Fruit fly (Drosophila melanogaster) whole organism, embryonic: Measurements from ENCODE around the gene CG32040.

ENCODE experiments used
- Atf-2 ChIP-seq: fragments of 200-800 bp; sonication (Bioruptor generic); optimal IDR thresholded peaks from 2 replicates; lab custom pipeline; 2016; ENCODE audit warnings: missing biosample characterization, missing genetic modification characterization
- Blimp-1 ChIP-seq: fragments of 200-800 bp; sonication (Bioruptor generic); optimal IDR thresholded peaks from 3 replicates; lab custom pipeline; 2018; ENCODE audit warnings: missing biosample characterization, missing genetic modification characterization, mild to moderate bottlenecking, moderate library complexity, missing genetic modification reagents
- CG13123 ChIP-seq: fragments of 200-800 bp; sonication (Bioruptor generic); optimal IDR thresholded peaks from 2 replicates; lab custom pipeline; 2016; ENCODE audit warnings: missing biosample characterization, missing genetic modification characterization
- CG13287 ChIP-seq: fragments of 200-800 bp; sonication (Bioruptor generic); IDR thresholded peaks from 2 replicates; pipeline ENCODE4 v1.3.6; 2022; ENCODE audit warnings: missing biosample characterization, missing genetic modification characterization; ENCODE audit not compliant: partially characterized antibody
- CG13296 ChIP-seq: fragments of 200-800 bp; sonication (Bioruptor generic); optimal IDR thresholded peaks from 3 replicates; lab custom pipeline; 2018; ENCODE audit warnings: missing biosample characterization, mild to moderate bottlenecking, missing genetic modification characterization
- CG13894 ChIP-seq: fragments of 200-800 bp; sonication (Bioruptor generic); optimal IDR thresholded peaks from 3 replicates; lab custom pipeline; 2018; ENCODE audit warnings: missing biosample characterization, mild to moderate bottlenecking, missing genetic modification characterization, moderate library complexity
- CG14050 ChIP-seq: fragments of 200-800 bp; sonication (Bioruptor generic); IDR thresholded peaks from 3 replicates; pipeline ENCODE4 v1.3.6; 2022; ENCODE audit warnings: missing biosample characterization, missing genetic modification characterization
- CG14860 ChIP-seq: fragments of 200-800 bp; sonication (Bioruptor generic); IDR thresholded peaks from 3 replicates; pipeline ENCODE4 v1.3.6; 2022; ENCODE audit warnings: missing biosample characterization, missing genetic modification characterization; ENCODE audit not compliant: partially characterized antibody
- CG15514 ChIP-seq: fragments of 200-800 bp; sonication (Bioruptor generic); optimal IDR thresholded peaks from 3 replicates; lab custom pipeline; 2017; ENCODE audit warnings: missing biosample characterization, missing genetic modification characterization, mild to moderate bottlenecking, moderate library complexity, missing genetic modification reagents
- CG15601 ChIP-seq: fragments of 200-800 bp; sonication (Bioruptor generic); optimal IDR thresholded peaks from 3 replicates; lab custom pipeline; 2019; ENCODE audit warnings: missing biosample characterization, mild to moderate bottlenecking, missing genetic modification characterization, moderate library complexity
- CG17186 ChIP-seq: fragments of 200-800 bp; sonication (Bioruptor generic); optimal IDR thresholded peaks from 3 replicates; lab custom pipeline; 2017; ENCODE audit warnings: missing biosample characterization, missing genetic modification reagents, missing genetic modification characterization
- CG17328 ChIP-seq: fragments of 200-800 bp; sonication (Bioruptor generic); IDR thresholded peaks from 2 replicates; pipeline ENCODE4 v1.3.6; 2022; ENCODE audit warnings: missing biosample characterization, missing genetic modification characterization
- CG17359 ChIP-seq: fragments of 200-800 bp; sonication (Bioruptor generic); optimal IDR thresholded peaks from 3 replicates; lab custom pipeline; 2018; ENCODE audit warnings: missing biosample characterization, mild to moderate bottlenecking, missing genetic modification characterization, moderate library complexity
- CG17912 ChIP-seq: fragments of 200-800 bp; sonication (Bioruptor generic); optimal IDR thresholded peaks from 2 replicates; lab custom pipeline; 2018; ENCODE audit warnings: missing biosample characterization, mild to moderate bottlenecking, missing genetic modification characterization
- CG18599 ChIP-seq: fragments of 200-800 bp; sonication (Bioruptor generic); optimal IDR thresholded peaks from 3 replicates; lab custom pipeline; 2017; ENCODE audit warnings: missing biosample characterization, missing genetic modification characterization, mild to moderate bottlenecking, moderate library complexity, missing genetic modification reagents
- CG34224 ChIP-seq: fragments of 200-800 bp; sonication (Bioruptor generic); IDR thresholded peaks from 3 replicates; pipeline ENCODE4 v1.3.6; 2022; ENCODE audit warnings: missing biosample characterization, missing genetic modification characterization; ENCODE audit not compliant: partially characterized antibody
- CG34376 ChIP-seq: fragments of 200-800 bp; sonication (Bioruptor generic); optimal IDR thresholded peaks from 2 replicates; lab custom pipeline; 2018; ENCODE audit warnings: missing biosample characterization, mild to moderate bottlenecking, missing genetic modification characterization
- CG3838 ChIP-seq: fragments of 200-800 bp; sonication (Bioruptor generic); optimal IDR thresholded peaks from 3 replicates; lab custom pipeline; 2016; ENCODE audit warnings: missing biosample characterization, missing genetic modification characterization
- CG3847 ChIP-seq: fragments of 200-800 bp; sonication (Bioruptor generic); IDR thresholded peaks from 2 replicates; pipeline ENCODE4 v1.3.6; 2022; ENCODE audit warnings: missing biosample characterization, missing genetic modification characterization
- CG4617 ChIP-seq: fragments of 200-800 bp; sonication (Bioruptor generic); optimal IDR thresholded peaks from 3 replicates; lab custom pipeline; 2016; ENCODE audit warnings: missing biosample characterization, missing genetic modification characterization, borderline replicate concordance
- CG4707 ChIP-seq: fragments of 200-800 bp; sonication (Bioruptor generic); optimal IDR thresholded peaks from 2 replicates; lab custom pipeline; 2018; ENCODE audit warnings: missing biosample characterization, mild to moderate bottlenecking, missing genetic modification characterization, moderate library complexity
- CG8944 ChIP-seq: fragments of 200-800 bp; sonication (Bioruptor generic); optimal IDR thresholded peaks from 3 replicates; lab custom pipeline; 2016; ENCODE audit warnings: missing biosample characterization, missing genetic modification characterization
- CG9437 ChIP-seq: fragments of 200-800 bp; sonication (Bioruptor generic); optimal IDR thresholded peaks from 2 replicates; lab custom pipeline; 2018; ENCODE audit warnings: missing biosample characterization, mild to moderate bottlenecking, missing genetic modification characterization
- Doc3 ChIP-seq: fragments of 200-800 bp; sonication (Bioruptor generic); IDR thresholded peaks from 3 replicates; pipeline ENCODE4 v1.3.6; 2022; ENCODE audit warnings: missing biosample characterization, missing genetic modification characterization; ENCODE audit not compliant: partially characterized antibody
- Dp ChIP-seq: fragments of 200-800 bp; sonication (Bioruptor generic); optimal IDR thresholded peaks from 2 replicates; lab custom pipeline; 2018; ENCODE audit warnings: missing biosample characterization, mild to moderate bottlenecking, missing genetic modification characterization, moderate library complexity
- E2f2 ChIP-seq: fragments of 200-800 bp; sonication (Bioruptor generic); IDR thresholded peaks from 2 replicates; pipeline ENCODE4 v1.3.6; 2022; ENCODE audit warnings: missing biosample characterization, missing genetic modification characterization
- MBD-R2 ChIP-seq: fragments of 200-800 bp; sonication (Bioruptor generic); IDR thresholded peaks from 2 replicates; pipeline ENCODE4 v1.3.6; 2022; ENCODE audit warnings: missing biosample characterization, missing genetic modification characterization
- Pdp1 ChIP-seq, 2 experiments: fragments of 200-800 bp; sonication (Bioruptor generic); optimal IDR thresholded peaks; 3 replicates each; lab custom pipeline; 2016; ENCODE audit warnings: missing biosample characterization in 2 of 2, missing genetic modification characterization in 2 of 2, mild to moderate bottlenecking in 1 of 2, moderate library complexity in 1 of 2
- Rfx ChIP-seq: fragments of 200-800 bp; sonication (Bioruptor generic); IDR thresholded peaks from 2 replicates; pipeline ENCODE4 v1.3.6; 2022; ENCODE audit warnings: missing biosample characterization, missing genetic modification characterization
- ap ChIP-seq: fragments of 200-800 bp; sonication (Bioruptor generic); IDR thresholded peaks from 2 replicates; pipeline ENCODE4 v1.3.6; 2022; ENCODE audit warnings: missing biosample characterization, missing genetic modification characterization
- ara ChIP-seq: fragments of 200-800 bp; sonication (Bioruptor generic); IDR thresholded peaks from 2 replicates; pipeline ENCODE4 v1.3.6; 2022; ENCODE audit warnings: missing biosample characterization, missing genetic modification characterization
- chm ChIP-seq: fragments of 200-800 bp; sonication (Bioruptor generic); IDR thresholded peaks from 2 replicates; pipeline ENCODE4 v1.3.6; 2022; ENCODE audit warnings: missing biosample characterization, missing genetic modification characterization
- crp ChIP-seq, 2 experiments: fragments of 200-800 bp; sonication (Bioruptor generic); optimal IDR thresholded peaks; 2 replicates in 1 of 2; 3 replicates in 1 of 2; lab custom pipeline; 2017; ENCODE audit warnings: missing biosample characterization in 2 of 2, missing genetic modification characterization in 2 of 2, mild to moderate bottlenecking in 1 of 2, moderate library complexity in 1 of 2
- ftz-f1 ChIP-seq: fragments of 200-800 bp; sonication (Bioruptor generic); optimal IDR thresholded peaks from 2 replicates; lab custom pipeline; 2016; ENCODE audit warnings: missing biosample characterization, missing genetic modification characterization
- gro ChIP-seq: fragments of 200-800 bp; sonication (Bioruptor generic); optimal IDR thresholded peaks from 2 replicates; lab custom pipeline; 2016; ENCODE audit warnings: missing biosample characterization, missing genetic modification characterization
- gsb-n ChIP-seq: fragments of 200-800 bp; sonication (Bioruptor generic); optimal IDR thresholded peaks from 3 replicates; lab custom pipeline; 2018; ENCODE audit warnings: missing biosample characterization, mild to moderate bottlenecking, missing genetic modification characterization
- ind ChIP-seq: fragments of 200-800 bp; sonication (Bioruptor generic); optimal IDR thresholded peaks from 3 replicates; lab custom pipeline; 2016; ENCODE audit warnings: missing biosample characterization, missing genetic modification characterization
- prd ChIP-seq, 3 experiments: fragments of >200 bp in 2 of 3; fragments of 200-800 bp in 1 of 3; sonication (Bioruptor generic) in 1 of 3; optimal IDR thresholded peaks in 2 of 3; IDR thresholded peaks in 1 of 3; 2 replicates in 2 of 3; 3 replicates in 1 of 3; pipeline versions ENCODE4 v1.3.6 to Lab custom; 2017 to 2022; ENCODE audit warnings: missing biosample characterization in 1 of 3, missing genetic modification characterization in 1 of 3
- sima ChIP-seq: fragments of 200-800 bp; sonication (Bioruptor generic); optimal IDR thresholded peaks from 2 replicates; lab custom pipeline; 2016; ENCODE audit warnings: missing biosample characterization, missing genetic modification characterization
- sug ChIP-seq: fragments of 200-800 bp; optimal IDR thresholded peaks from 2 replicates; lab custom pipeline; 2019; ENCODE audit warnings: missing biosample characterization, mild to moderate bottlenecking, missing genetic modification characterization, moderate library complexity
- zen2 ChIP-seq: fragments of 200-800 bp; sonication (Bioruptor generic); IDR thresholded peaks from 3 replicates; pipeline ENCODE4 v1.3.6; 2022; ENCODE audit warnings: missing biosample characterization, missing genetic modification characterization; ENCODE audit not compliant: partially characterized antibody
- zfh1 ChIP-seq: fragments of 200-800 bp; sonication (Bioruptor generic); IDR thresholded peaks from 3 replicates; pipeline ENCODE4 v1.3.6; 2022; ENCODE audit warnings: missing biosample characterization, missing genetic modification characterization

The CG32040 gene

dm6 chr3L:9360217-9360692 lies 6.4 kb downstream of the CG32040 start, which contains the start of gene Pdxk (continued):
- no peak for TF ChIP-seq CG18599
- TF ChIP-seq prd (optimal IDR thresholded peaks at IDR 0.05; lab: Kevin White, UChicago): no peak
- TF ChIP-seq prd (GFP tag; IDR thresholded peaks at IDR 0.05; lab: Robert Waterston, UW): no peak
- TF ChIP-seq gro: peak; percentile 0
- no peak for TF ChIP-seq CG15601 (tag; lab: Kevin White, UChicago)
- 0 out of 2 replicates have a peak, but pooled peaks have one; percentile 11 for TF ChIP-seq chm (GFP tag; lab: Robert Waterston, UW)
- TF ChIP-seq CG17912 (GFP tag; lab: Kevin White, UChicago): no peak
- TF ChIP-seq, all 482 proteins: peak for 109

dm6 chr3L:9361894-9362293 lies 8.1 kb downstream of the CG32040 start, which contains the start of gene CG34456:
Gene CG34456, plus strand, starts transcription at chr3L:9362108.
- TF ChIP-seq CG34376 (GFP tag; lab: Kevin White, UChicago): peak; percentile 25
- no peak for TF ChIP-seq Rfx (GFP tag; lab: Robert Waterston, UW)
- TF ChIP-seq CG17328: no peak
- no peak for TF ChIP-seq CG13123 (GFP tag; lab: Kevin White, UChicago)
- no peak for TF ChIP-seq CG4617 (GFP tag; lab: Kevin White, UChicago)
- no peak for TF ChIP-seq zen2 (GFP tag; lab: Robert Waterston, UW)
- no peak for TF ChIP-seq Doc3 (GFP tag; lab: Robert Waterston, UW)
- peak; percentile 2 for TF ChIP-seq CG13894 (tag; lab: Kevin White, UChicago)
- TF ChIP-seq ind: no peak
- TF ChIP-seq CG13296 (GFP tag; lab: Kevin White, UChicago): peak; percentile 26
- TF ChIP-seq ftz-f1 (GFP tag; lab: Kevin White, UChicago): no peak
- no peak for TF ChIP-seq ap (GFP tag; lab: Robert Waterston, UW)
- TF ChIP-seq sug: peak; percentile 9

- no peak for TF ChIP-seq ara
- TF ChIP-seq CG14860: no peak
- no peak for TF ChIP-seq CG3838 (GFP tag; lab: Kevin White, UChicago)
- peak in 1 of 2 experiments; percentile 66 for TF ChIP-seq Pdp1 (GFP tag; optimal IDR thresholded peaks at IDR 0.05; lab: Kevin White, UChicago)
- no peak for TF ChIP-seq zfh1 (GFP tag; lab: Robert Waterston, UW)
- no peak for TF ChIP-seq CG14050 (GFP tag; lab: Robert Waterston, UW)
- TF ChIP-seq CG9437 (GFP tag; lab: Kevin White, UChicago): peak; percentile 99
- TF ChIP-seq CG17186 (GFP tag; lab: Kevin White, UChicago): no peak
- TF ChIP-seq CG3847: no peak
- TF ChIP-seq CG34224 (GFP tag; lab: Robert Waterston, UW): peak; percentile 35; the same call in 1 of the 3 replicates
- peak; percentile 40 for TF ChIP-seq CG15514
- peak; percentile 41; the same call in 1 of the 2 replicates for TF ChIP-seq MBD-R2 (GFP tag; lab: Robert Waterston, UW)
- peak in 1 of 2 experiments; percentile 80 for TF ChIP-seq crp (GFP tag; optimal IDR thresholded peaks at IDR 0.05; lab: Kevin White, UChicago)
- TF ChIP-seq Blimp-1: no peak
- no peak for TF ChIP-seq CG4707 (GFP tag; lab: Kevin White, UChicago)
- peak; percentile 36; the same call in 1 of the 2 replicates for TF ChIP-seq CG13287 (GFP tag; lab: Robert Waterston, UW)
- TF ChIP-seq CG17359: peak; percentile 76
- TF ChIP-seq Atf-2 (GFP tag; lab: Kevin White, UChicago): no peak
- no peak for TF ChIP-seq CG8944 (GFP tag; lab: Kevin White, UChicago)
- peak; percentile 9 for TF ChIP-seq gsb-n (tag; lab: Kevin White, UChicago)
- peak; percentile 70 for TF ChIP-seq Dp (GFP tag; lab: Kevin White, UChicago)
- TF ChIP-seq sima (GFP tag; lab: Kevin White, UChicago): no peak
- peak; percentile 81 for TF ChIP-seq E2f2
Observed at dm6 chr3L:9364131-9364530, 10.3 kb downstream of the CG32040 start, which contains the start of gene mRRF1. Gene mRRF1, plus strand, starts transcription at chr3L:9364350.
